Worm (Caenorhabditis elegans) whole organism, L4/young adult: ENCODE data around the gene math-44.
"Not testable (repeated sequence)": the region's sequence is repeated elsewhere in the genome, so short reads cannot be mapped to it uniquely, and the experiment has no call there.

Source experiments
- W03F9.2 ChIP-seq: fragments of 150-350 bp; optimal IDR thresholded peaks from 2 replicates; lab custom pipeline; 2014; ENCODE audit warnings: missing biosample characterization, missing genetic modification characterization
- dao-5 ChIP-seq: sonication (generic microtip); optimal IDR thresholded peaks from 2 replicates; lab custom pipeline; 2016; ENCODE audit warnings: missing genotype, missing genetic modification characterization, moderate library complexity, missing compliant biosample characterization
- him-1 ChIP-seq: sonication (generic microtip); optimal IDR thresholded peaks from 2 replicates; lab custom pipeline; 2016; ENCODE audit warnings: missing genotype, missing genetic modification reagents, missing genetic modification characterization, missing compliant biosample characterization

DNA sequence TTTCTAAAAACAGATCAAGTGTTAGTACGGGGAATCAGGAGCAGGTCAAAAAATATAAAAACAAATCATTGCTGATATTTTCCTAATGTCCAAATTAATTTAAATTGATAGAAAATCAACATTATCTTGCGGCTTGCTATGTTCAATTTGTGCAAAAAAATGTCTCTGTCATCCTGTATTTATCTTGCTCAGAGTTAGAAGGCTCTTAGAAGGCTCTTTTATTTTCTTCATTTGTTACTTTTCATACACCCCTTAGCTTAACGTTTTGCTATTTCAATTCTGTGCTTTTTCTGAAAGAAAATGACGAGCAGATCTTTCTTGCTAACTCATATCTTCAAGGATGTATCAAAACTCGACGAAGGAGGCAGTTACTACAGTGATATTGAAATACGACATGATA, 9.5 kb downstream of the math-44 start, which contains the start of gene math-19:
- TF ChIP-seq him-1, dao-5, W03F9.2 (tag; lab: Kevin White, UChicago): not testable (repeated sequence)
